Fruit fly (Drosophila melanogaster) whole organism, larva: ENCODE results near the gene sol.

Experiments
- noc ChIP-seq: fragments of 200-800 bp; sonication (Bioruptor generic); optimal IDR thresholded peaks from 3 replicates; lab custom pipeline; 2019; ENCODE audit warnings: missing biosample characterization, mild to moderate bottlenecking, missing genetic modification characterization, moderate library complexity

The sol gene

DNA sequence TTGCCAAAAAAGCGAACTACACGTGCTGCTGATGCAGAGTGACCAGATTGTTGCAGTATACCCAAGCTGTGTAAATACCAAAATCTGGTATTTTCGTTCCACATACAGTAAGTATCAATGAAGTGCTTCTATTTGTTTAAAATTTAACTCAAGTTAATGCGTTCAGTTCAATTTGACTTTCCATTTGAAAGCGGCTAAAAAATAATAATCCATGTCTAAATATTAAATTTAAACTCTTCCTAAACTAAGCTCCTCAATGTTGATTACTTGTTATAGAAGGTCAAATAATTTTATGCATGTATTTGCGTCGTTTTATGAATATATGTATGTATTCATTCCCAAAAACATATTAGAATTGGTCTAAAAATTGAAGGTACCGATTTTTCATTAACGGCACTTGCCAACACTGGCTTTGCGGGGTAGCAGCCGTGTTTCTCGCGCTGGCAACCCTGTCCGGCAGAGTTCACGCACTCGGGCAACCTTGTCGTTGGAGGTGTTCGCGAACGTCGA, at the start of gene sol, which contains the start of gene peng:
Gene sol (plus strand): TSS at position 481 of the 510 bp plus-strand sequence.
Gene peng (minus strand): TSS at position 44 of the 510 bp plus-strand sequence.
- TF ChIP-seq noc (tag; lab: Kevin White, UChicago) = peak; percentile 67

DNA sequence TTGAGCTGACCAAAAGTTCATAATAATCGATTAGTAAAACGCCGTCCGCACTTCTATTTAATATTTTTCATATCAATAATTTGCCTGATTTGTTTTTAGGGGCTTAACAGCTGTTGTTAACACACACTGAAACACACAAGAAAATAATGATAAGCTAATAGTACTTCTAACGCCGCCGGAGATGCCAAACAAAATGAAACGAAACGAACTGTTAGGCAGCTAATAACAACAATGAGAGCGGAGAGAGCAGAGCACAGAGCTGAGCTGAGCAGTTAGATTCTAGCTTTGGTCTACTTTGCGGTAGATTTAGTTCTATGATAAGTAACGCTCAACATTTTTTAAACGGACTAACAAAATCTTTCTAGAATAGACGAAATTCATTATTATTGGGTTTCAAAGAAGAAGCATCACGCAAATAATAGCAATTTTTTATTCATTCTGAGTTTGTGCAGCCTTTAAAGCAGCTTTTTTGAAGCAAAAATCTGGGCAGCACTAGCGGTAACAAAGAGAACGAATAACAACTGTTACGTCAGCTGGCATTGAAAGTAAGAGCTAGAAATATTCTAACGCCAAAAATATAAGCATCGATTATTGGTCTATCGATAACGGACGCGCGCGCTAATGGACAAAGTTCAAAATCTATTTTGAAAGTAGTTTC, 43.5 kb upstream of the sol start, which contains the start of gene Abca3:
Gene Abca3 (minus strand): TSS at position 181 of the 658 bp plus-strand sequence.
- peak; percentile 81 for TF ChIP-seq noc (tag; lab: Kevin White, UChicago)

DNA sequence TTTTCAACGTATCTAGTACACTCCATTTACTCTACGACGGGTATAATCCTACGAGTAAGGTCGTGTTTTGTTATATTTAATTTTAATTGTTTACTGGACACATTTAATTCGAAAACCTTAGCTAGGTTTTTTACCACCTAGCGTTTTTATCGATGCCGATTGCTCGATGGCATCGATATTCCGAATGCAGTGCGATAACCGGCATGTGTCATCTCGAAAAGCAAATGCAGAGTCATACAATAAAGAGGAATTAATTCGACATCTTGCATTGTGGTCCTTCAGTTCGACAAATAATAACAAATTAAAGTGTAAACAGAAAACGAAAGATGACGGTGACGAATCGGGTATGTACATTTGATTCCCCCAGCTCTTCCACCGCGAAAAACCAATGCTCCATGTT, 34.2 kb upstream of the sol start, which contains the start of gene Rpt6:
Gene Rpt6 (plus strand): TSS at position 201 of the 400 bp plus-strand sequence.
- TF ChIP-seq noc (tag; lab: Kevin White, UChicago) = no peak

dm6 chrX:21317422-21317821, 32.7 kb upstream of the sol start, which contains the start of gene CG1801:
Gene CG1801 (minus strand): TSS chrX:21317522.
- no peak for TF ChIP-seq noc (tag; lab: Kevin White, UChicago)

DNA sequence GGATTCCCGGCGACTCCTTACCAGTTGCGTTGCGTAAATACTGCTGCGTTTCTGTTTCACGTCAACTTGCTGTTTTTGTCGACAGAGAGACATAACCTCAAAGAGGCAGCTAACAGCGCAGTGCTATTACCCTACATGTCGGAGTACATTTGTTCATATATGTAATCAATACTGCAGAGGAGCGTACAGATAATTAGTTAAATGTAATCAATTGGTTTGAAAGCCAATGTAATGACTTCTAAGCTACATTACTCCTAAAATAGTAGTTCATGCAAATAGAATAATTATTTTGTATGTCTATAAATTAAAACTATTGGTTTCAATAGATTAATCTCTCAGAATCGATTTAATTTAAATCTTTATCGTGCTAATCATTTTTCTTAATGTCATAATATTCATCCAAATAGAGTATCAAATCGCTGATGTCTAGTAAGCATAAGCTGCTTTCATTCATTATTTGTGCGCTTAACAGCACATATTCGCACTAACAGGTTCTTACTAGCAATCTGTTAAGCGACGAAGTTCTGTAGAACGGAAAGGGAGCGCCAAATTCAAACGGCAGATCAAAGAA, 30.8 kb upstream of the sol start, which contains the start of the genes SLIRP1 and anox:
Gene SLIRP1 (minus strand): TSS at position 95 of the 571 bp plus-strand sequence.
Gene anox (minus strand): TSS at position 95 of the 571 bp plus-strand sequence.
- TF ChIP-seq noc (tag; lab: Kevin White, UChicago) = peak; percentile 90

DNA sequence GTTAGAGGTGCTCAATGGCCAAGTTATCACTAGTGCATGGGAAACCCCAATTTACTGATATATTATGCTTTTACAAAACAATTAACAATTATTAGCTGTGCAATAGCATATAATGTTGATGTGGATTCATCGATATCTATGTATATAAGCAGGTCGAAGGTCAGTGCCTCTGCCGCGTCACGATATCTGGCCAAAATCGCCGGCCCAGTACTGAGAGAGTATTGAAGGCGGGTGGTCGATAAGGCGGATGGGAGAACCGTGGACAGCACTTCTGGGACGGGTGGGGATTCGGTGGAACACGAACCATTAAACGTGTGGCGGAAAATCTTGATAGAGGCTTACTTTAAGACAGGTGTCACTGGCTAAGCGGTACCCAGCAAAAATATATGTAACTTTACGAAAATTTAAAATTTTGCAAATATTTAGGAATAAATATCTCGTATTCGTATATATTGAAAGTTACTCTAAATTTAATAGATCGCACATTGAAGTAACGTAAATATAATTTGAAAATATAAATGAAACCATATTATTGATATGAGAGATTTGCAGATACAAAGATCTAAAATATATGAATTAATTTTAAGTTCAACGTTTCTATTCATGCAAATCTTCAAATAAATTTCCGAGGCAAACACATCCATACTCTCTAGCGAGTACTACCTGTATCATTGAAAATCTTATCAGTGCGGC, 27.6 kb upstream of the sol start:
- TF ChIP-seq noc (tag; lab: Kevin White, UChicago) = no peak

dm6 chrX:21323171-21323695, 26.8 kb upstream of the sol start:
- TF ChIP-seq noc (tag; lab: Kevin White, UChicago) = no peak

dm6 chrX:21323933-21324688, 26.0 kb upstream of the sol start, which contains the start of the genes Dd and CG1486:
Gene Dd (minus strand): TSS chrX:21324009.
Gene CG1486 (plus strand): TSS chrX:21324046.
- no peak for TF ChIP-seq noc (tag; lab: Kevin White, UChicago)

DNA sequence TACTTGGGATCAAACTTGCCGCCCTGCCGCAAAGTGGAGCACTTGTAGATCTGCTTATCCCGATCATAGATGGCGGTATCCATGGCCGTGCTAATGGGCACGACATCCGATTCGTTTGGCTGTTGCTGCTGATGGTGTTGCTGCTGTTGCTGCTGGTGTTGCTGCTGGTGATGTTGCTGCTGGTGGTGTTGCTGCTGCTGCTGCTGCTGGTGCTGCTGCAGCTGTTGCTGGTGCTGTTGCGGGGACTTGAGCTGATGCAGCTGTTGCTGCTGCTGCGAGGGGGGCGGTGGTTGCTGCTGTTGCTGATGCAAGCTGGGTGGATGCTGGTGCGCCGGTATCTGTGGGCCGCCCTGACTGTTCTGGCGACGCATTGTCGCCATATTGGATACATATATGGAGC, 16.9 kb upstream of the sol start:
- no peak for TF ChIP-seq noc (tag; lab: Kevin White, UChicago)

DNA sequence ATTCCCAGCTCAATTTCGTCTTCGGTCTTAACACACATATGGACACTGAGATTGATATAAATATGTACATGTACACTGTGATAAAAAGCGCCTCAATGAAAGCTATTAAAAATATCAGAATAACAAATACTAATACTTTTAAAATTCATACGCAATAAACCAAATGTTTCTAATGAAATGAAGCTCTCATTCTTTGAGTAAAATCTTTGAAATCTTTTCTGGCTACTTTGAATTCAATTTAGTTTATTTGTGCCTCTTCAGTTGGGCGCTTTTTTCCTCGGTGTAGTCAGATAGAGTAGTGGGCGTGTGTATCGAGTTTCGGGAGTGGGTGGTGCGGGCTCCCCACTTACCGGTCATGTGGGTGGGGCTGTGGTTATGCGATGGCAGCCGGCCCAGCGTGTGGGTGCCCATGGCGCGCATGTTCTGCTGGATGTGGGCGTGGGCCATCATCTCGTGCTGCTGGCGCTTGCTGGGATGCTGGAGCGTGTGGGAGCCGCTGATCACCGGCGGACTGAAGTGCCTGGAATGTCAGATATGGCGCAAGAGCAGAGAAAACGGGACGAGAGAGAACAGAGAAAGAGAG, 15.5 kb upstream of the sol start:
- no peak for TF ChIP-seq noc (tag; lab: Kevin White, UChicago)

DNA sequence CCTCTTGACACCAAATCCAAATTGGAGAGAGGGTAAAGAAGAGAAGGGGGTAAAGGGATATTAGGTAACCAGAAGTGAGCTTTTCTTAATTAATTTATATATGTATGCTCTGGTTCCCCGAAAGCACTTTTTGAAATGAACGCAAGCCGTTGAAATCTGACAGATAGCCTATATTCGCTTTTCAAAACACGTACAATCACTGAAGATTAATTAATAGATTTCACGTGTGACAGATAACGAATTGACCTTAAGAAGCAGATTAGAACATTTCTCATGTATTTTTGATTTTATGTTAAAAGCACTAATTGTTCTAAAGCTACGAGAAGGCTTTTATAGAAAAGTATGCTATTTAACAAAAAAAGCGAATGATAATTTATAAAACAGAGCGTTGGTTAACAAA, 13.0 kb upstream of the sol start:
- peak; percentile 10 for TF ChIP-seq noc (tag; lab: Kevin White, UChicago)

dm6 chrX:21338153-21338552, 11.9 kb upstream of the sol start:
- no peak for TF ChIP-seq noc (tag; lab: Kevin White, UChicago)

DNA sequence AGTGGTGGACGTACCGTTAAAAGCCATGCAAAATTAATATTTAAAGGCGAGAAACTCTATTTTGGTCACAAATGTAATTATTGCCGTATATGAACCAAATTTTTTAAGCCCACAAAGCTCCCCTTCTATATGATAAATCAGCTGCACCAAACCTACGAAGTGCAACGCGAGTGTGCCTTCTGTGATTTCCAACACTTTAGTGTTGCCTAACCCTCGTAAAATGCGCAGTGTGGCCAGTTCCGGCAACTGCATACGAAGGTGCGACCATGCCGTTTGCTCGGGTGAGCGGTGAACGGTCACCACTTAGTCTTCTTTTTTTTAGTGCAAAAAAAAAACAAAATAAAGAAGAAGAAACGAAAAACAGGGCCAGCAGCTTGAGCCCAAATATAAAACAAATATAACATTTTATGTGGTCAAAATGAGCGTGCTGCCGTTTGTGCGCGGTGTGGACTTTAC, 10.6 kb upstream of the sol start, which contains the start of the genes tty and fliI:
Gene tty (minus strand): TSS at position 201 of the 456 bp plus-strand sequence.
Gene fliI (plus strand): TSS at position 266 of the 456 bp plus-strand sequence.
- TF ChIP-seq noc (tag; lab: Kevin White, UChicago) = peak; percentile 60

DNA sequence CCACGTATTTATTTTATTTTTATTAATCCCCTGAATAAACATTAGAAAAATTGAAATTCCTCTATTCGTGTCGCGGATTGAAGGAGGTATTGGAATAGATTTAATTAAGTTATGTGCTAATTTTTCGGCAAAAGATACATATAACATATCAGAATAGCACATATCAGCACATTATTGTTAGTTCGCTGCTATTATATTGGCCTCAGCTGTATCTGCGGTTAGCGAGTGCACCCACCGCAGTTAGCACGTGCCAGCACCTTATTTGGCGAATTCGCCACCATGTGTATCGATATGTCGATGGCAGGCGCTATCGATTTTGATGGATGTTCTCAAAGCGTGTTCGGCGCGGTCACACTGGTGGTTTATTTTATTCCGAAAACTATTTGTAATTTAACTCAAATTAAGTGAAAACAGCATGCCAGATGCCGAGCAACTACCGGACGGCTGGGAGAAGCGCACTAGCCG, 5.0 kb upstream of the sol start, which contains the start of gene dod:
Gene dod (plus strand): TSS at position 323 of the 465 bp plus-strand sequence.
- TF ChIP-seq noc (tag; lab: Kevin White, UChicago) = peak; percentile 29
